Worm (Caenorhabditis elegans) whole organism, L4 larva: ENCODE data around the gene T08G2.2.

Experiments
- F10B5.3 ChIP-seq: sonication (generic microtip); optimal IDR thresholded peaks from 2 replicates; lab custom pipeline; 2016; ENCODE audit warnings: mild to moderate bottlenecking, missing genetic modification characterization, missing compliant biosample characterization
- F37D6.2 ChIP-seq: sonication (generic microtip); optimal IDR thresholded peaks from 2 replicates; lab custom pipeline; 2016; ENCODE audit warnings: mild to moderate bottlenecking, missing genetic modification characterization, missing compliant biosample characterization
- F49E8.2 ChIP-seq: sonication (generic microtip); optimal IDR thresholded peaks from 2 replicates; lab custom pipeline; 2016; ENCODE audit warnings: missing compliant biosample characterization, mild to moderate bottlenecking, missing genetic modification characterization, borderline replicate concordance
- T20F7.1 ChIP-seq: fragments of 200-800 bp; sonication (Bioruptor generic); optimal IDR thresholded peaks from 2 replicates; lab custom pipeline; 2018; ENCODE audit warnings: mild to moderate bottlenecking, missing genetic modification characterization, missing compliant biosample characterization
- T26A8.4 ChIP-seq: fragments of 200-800 bp; sonication (Bioruptor generic); IDR thresholded peaks from 2 replicates; pipeline ENCODE4 v1.3.6; 2022; ENCODE audit warnings: missing genetic modification characterization, missing compliant biosample characterization
- Y105C5A.15 ChIP-seq: fragments of 200-800 bp; sonication (Bioruptor generic); IDR thresholded peaks from 2 replicates; pipeline ENCODE4 v1.3.6; 2022; ENCODE audit warnings: missing genetic modification characterization, missing compliant biosample characterization
- Y48G9A.11 ChIP-seq: fragments of 200-800 bp; sonication (Bioruptor generic); IDR thresholded peaks from 2 replicates; pipeline ENCODE4 v1.3.6; 2022; ENCODE audit warnings: missing genetic modification reagents, missing genetic modification characterization, missing compliant biosample characterization
- aha-1 ChIP-seq: fragments of 150-350 bp; peaks from one replicate; lab custom pipeline; 2014; ENCODE audit warnings: missing biosample characterization, missing genetic modification characterization
- ama-1 ChIP-seq: fragments of 150-350 bp; optimal IDR thresholded peaks from 2 replicates; lab custom pipeline; 2014; ENCODE audit warnings: inconsistent platforms, mixed read lengths
- ceh-32 ChIP-seq: sonication (generic microtip); optimal IDR thresholded peaks from 2 replicates; lab custom pipeline; 2016; ENCODE audit warnings: mild to moderate bottlenecking, missing genetic modification characterization, missing compliant biosample characterization; ENCODE audit not compliant: poor library complexity
- daf-12 ChIP-seq: fragments of 150-350 bp; optimal IDR thresholded peaks from 2 replicates; lab custom pipeline; 2014; ENCODE audit warnings: missing biosample characterization, missing genetic modification reagents, missing genetic modification characterization
- daf-16 ChIP-seq, 3 experiments: sonication (generic microtip); optimal IDR thresholded peaks; 2 replicates each; lab custom pipeline; 2016 to 2017; ENCODE audit warnings: missing genetic modification characterization in 3 of 3, missing genetic modification reagents in 3 of 3, mild to moderate bottlenecking in 2 of 3, missing compliant biosample characterization in 2 of 3, missing biosample characterization in 1 of 3, moderate library complexity in 1 of 3
- daf-19 ChIP-seq: fragments of 200-800 bp; sonication (Bioruptor generic); conservative IDR thresholded peaks from 2 replicates; pipeline ENCODE4 v1.3.6; 2022; ENCODE audit warnings: missing genetic modification characterization, missing compliant biosample characterization
- dpl-1 ChIP-seq: fragments of 150-350 bp; optimal IDR thresholded peaks from 2 replicates; lab custom pipeline; 2014; ENCODE audit warnings: missing biosample characterization, missing genetic modification reagents, missing genetic modification characterization
- duxl-1 ChIP-seq: sonication (generic microtip); optimal IDR thresholded peaks from 2 replicates; lab custom pipeline; 2016; ENCODE audit warnings: mild to moderate bottlenecking, missing genetic modification characterization, moderate library complexity, missing compliant biosample characterization; ENCODE audit not compliant: poor library complexity
- dve-1 ChIP-seq: sonication (generic microtip); optimal IDR thresholded peaks from 2 replicates; lab custom pipeline; 2017; ENCODE audit warnings: antibody characterized with exemption, mild to moderate bottlenecking, missing genetic modification characterization, missing compliant biosample characterization; ENCODE audit not compliant: insufficient read depth
- hif-1 ChIP-seq, 2 experiments: sonication (generic microtip); optimal IDR thresholded peaks; 2 replicates each; lab custom pipeline; 2016 to 2017; ENCODE audit warnings: missing compliant biosample characterization in 2 of 2, missing genetic modification characterization in 2 of 2, missing genetic modification reagents in 2 of 2, missing genotype in 2 of 2, mild to moderate bottlenecking in 1 of 2
- hlh-11 ChIP-seq: fragments of 200-800 bp; sonication (Bioruptor generic); optimal IDR thresholded peaks from 2 replicates; lab custom pipeline; 2018; ENCODE audit warnings: mild to moderate bottlenecking, missing genetic modification characterization, missing compliant biosample characterization
- hlh-30 ChIP-seq: sonication (generic microtip); optimal IDR thresholded peaks from 2 replicates; lab custom pipeline; 2017; ENCODE audit warnings: antibody characterized with exemption, mild to moderate bottlenecking, missing genetic modification characterization, missing compliant biosample characterization; ENCODE audit not compliant: insufficient read depth
- hmg-1.1 ChIP-seq: fragments of 200-800 bp; sonication (Bioruptor generic); IDR thresholded peaks from 2 replicates; pipeline ENCODE4 v1.3.6; 2022; ENCODE audit warnings: missing genetic modification reagents, missing genetic modification characterization, missing compliant biosample characterization
- jun-1 ChIP-seq: fragments of 150-350 bp; optimal IDR thresholded peaks from 2 replicates; lab custom pipeline; 2014; ENCODE audit warnings: missing biosample characterization, missing genetic modification reagents, missing genetic modification characterization
- lin-13 ChIP-seq: fragments of 150-350 bp; optimal IDR thresholded peaks from 2 replicates; lab custom pipeline; 2014; ENCODE audit warnings: missing biosample characterization, missing genetic modification reagents, missing genetic modification characterization
- lin-29 ChIP-seq: fragments of 200-800 bp; sonication (Bioruptor generic); IDR thresholded peaks from 2 replicates; pipeline ENCODE4 v1.3.6; 2022; ENCODE audit warnings: missing genetic modification reagents, missing genetic modification characterization, missing compliant biosample characterization
- lin-38 ChIP-seq: fragments of 200-800 bp; sonication (Bioruptor generic); IDR thresholded peaks from 2 replicates; pipeline ENCODE4 v1.3.6; 2022; ENCODE audit warnings: missing genetic modification reagents, missing genetic modification characterization, missing compliant biosample characterization
- lsy-2 ChIP-seq, 2 experiments: fragments of 150-350 bp in 1 of 2; sonication (generic microtip) in 1 of 2; optimal IDR thresholded peaks; 2 replicates each; lab custom pipeline; 2014 to 2017; ENCODE audit warnings: missing biosample characterization in 2 of 2, missing genetic modification characterization in 2 of 2
- madf-9 ChIP-seq: fragments of 200-800 bp; sonication (Bioruptor generic); conservative IDR thresholded peaks from 2 replicates; pipeline ENCODE4 v1.3.6; 2022; ENCODE audit warnings: missing genetic modification reagents, missing genetic modification characterization, missing compliant biosample characterization
- mdl-1 ChIP-seq, 2 experiments: fragments of 150-350 bp in 1 of 2; sonication (generic microtip) in 1 of 2; optimal IDR thresholded peaks; 2 replicates each; lab custom pipeline; 2014 to 2017; ENCODE audit warnings: missing biosample characterization in 2 of 2, missing genetic modification characterization in 2 of 2
- mdt-29 ChIP-seq: fragments of 200-800 bp; sonication (Bioruptor generic); IDR thresholded peaks from 2 replicates; pipeline ENCODE4 v1.3.6; 2022; ENCODE audit warnings: missing genetic modification reagents, missing genetic modification characterization, missing compliant biosample characterization
- mep-1 ChIP-seq: fragments of 150-350 bp; sonication (generic microtip); optimal IDR thresholded peaks from 3 replicates; lab custom pipeline; 2014; ENCODE audit warnings: missing biosample characterization, missing genetic modification characterization
- mes-2 ChIP-seq: sonication (generic microtip); optimal IDR thresholded peaks from 2 replicates; lab custom pipeline; 2016; ENCODE audit warnings: missing genotype, mild to moderate bottlenecking, missing genetic modification characterization, missing compliant biosample characterization; ENCODE audit not compliant: poor library complexity, severe bottlenecking
- mxl-3 ChIP-seq: fragments of 200-800 bp; sonication (Bioruptor generic); optimal IDR thresholded peaks from 2 replicates; lab custom pipeline; 2018; ENCODE audit warnings: mild to moderate bottlenecking, missing genetic modification characterization, missing compliant biosample characterization
- nhr-10 ChIP-seq: fragments of 150-350 bp; optimal IDR thresholded peaks from 2 replicates; lab custom pipeline; 2014; ENCODE audit warnings: missing biosample characterization, missing genetic modification characterization
- nhr-11 ChIP-seq: fragments of 150-350 bp; optimal IDR thresholded peaks from 2 replicates; lab custom pipeline; 2014; ENCODE audit warnings: missing biosample characterization, missing genetic modification characterization
- nhr-28 ChIP-seq: fragments of 150-350 bp; optimal IDR thresholded peaks from 2 replicates; lab custom pipeline; 2014; ENCODE audit warnings: missing biosample characterization, missing genetic modification characterization
- nhr-6 ChIP-seq: fragments of 150-350 bp; optimal IDR thresholded peaks from 2 replicates; lab custom pipeline; 2014; ENCODE audit warnings: missing biosample characterization, missing genetic modification characterization
- nhr-77 ChIP-seq: fragments of 150-350 bp; optimal IDR thresholded peaks from 2 replicates; lab custom pipeline; 2014; ENCODE audit warnings: missing biosample characterization, missing genetic modification characterization
- pha-4 ChIP-seq, 2 experiments: fragments of 150-350 bp in 1 of 2; fragments of 200-800 bp in 1 of 2; sonication (Bioruptor generic) in 1 of 2; IDR thresholded peaks in 1 of 2; optimal IDR thresholded peaks in 1 of 2; 2 replicates each; pipeline versions ENCODE4 v1.3.6 to Lab custom; 2014 to 2022; ENCODE audit warnings: missing genetic modification characterization in 2 of 2, missing genetic modification reagents in 2 of 2, missing biosample characterization in 1 of 2, missing compliant biosample characterization in 1 of 2
- pqm-1 ChIP-seq: sonication (generic microtip); optimal IDR thresholded peaks from 2 replicates; lab custom pipeline; 2017; ENCODE audit warnings: missing biosample characterization, missing genetic modification characterization
- rbr-2 ChIP-seq: sonication (generic microtip); optimal IDR thresholded peaks from 2 replicates; lab custom pipeline; 2016; ENCODE audit warnings: missing genotype, missing genetic modification characterization, missing compliant biosample characterization
- set-16 ChIP-seq: fragments of 200-800 bp; sonication (Bioruptor generic); IDR thresholded peaks from 2 replicates; pipeline ENCODE4 v1.3.6; 2022; ENCODE audit warnings: missing genetic modification reagents, missing genetic modification characterization, missing compliant biosample characterization
- snpc-4 ChIP-seq: fragments of 150-350 bp; optimal IDR thresholded peaks from 2 replicates; lab custom pipeline; 2014; ENCODE audit warnings: missing biosample characterization, missing genetic modification characterization
- spr-1 ChIP-seq: sonication (generic microtip); optimal IDR thresholded peaks from 2 replicates; lab custom pipeline; 2016; ENCODE audit warnings: mild to moderate bottlenecking, missing genetic modification characterization, missing compliant biosample characterization
- tag-97 ChIP-seq: fragments of 200-800 bp; sonication (Bioruptor generic); IDR thresholded peaks from 2 replicates; pipeline ENCODE4 v1.3.6; 2022; ENCODE audit warnings: missing genetic modification characterization, missing compliant biosample characterization
- tra-1 ChIP-seq: fragments of 200-800 bp; sonication (Bioruptor generic); IDR thresholded peaks from 2 replicates; pipeline ENCODE4 v1.3.6; 2022; ENCODE audit warnings: missing genetic modification reagents, missing genetic modification characterization, missing compliant biosample characterization
- unc-130 ChIP-seq: sonication (generic microtip); optimal IDR thresholded peaks from 2 replicates; lab custom pipeline; 2016; ENCODE audit warnings: missing genetic modification reagents, missing genetic modification characterization, missing compliant biosample characterization
- unc-62 ChIP-seq, 3 experiments: fragments of 150-350 bp in 1 of 3; sonication (generic microtip); optimal IDR thresholded peaks in 2 of 3; peaks in 1 of 3; 1 replicate in 1 of 3; 2 replicates in 2 of 3; lab custom pipeline; 2014 to 2017; ENCODE audit warnings: missing biosample characterization in 3 of 3, missing genetic modification characterization in 3 of 3, missing genetic modification reagents in 3 of 3, missing genotype in 1 of 3
- zfp-2 ChIP-seq: sonication (generic microtip); optimal IDR thresholded peaks from 2 replicates; lab custom pipeline; 2016; ENCODE audit warnings: mild to moderate bottlenecking, missing genetic modification characterization, missing compliant biosample characterization
- zip-11 ChIP-seq: fragments of 200-800 bp; sonication (Bioruptor generic); IDR thresholded peaks from 2 replicates; pipeline ENCODE4 v1.3.6; 2022; ENCODE audit warnings: missing genetic modification characterization, missing compliant biosample characterization
- ztf-7 ChIP-seq: fragments of 150-350 bp; optimal IDR thresholded peaks from 2 replicates; lab custom pipeline; 2014; ENCODE audit warnings: missing biosample characterization, missing genetic modification characterization

T08G2.2 gene

DNA sequence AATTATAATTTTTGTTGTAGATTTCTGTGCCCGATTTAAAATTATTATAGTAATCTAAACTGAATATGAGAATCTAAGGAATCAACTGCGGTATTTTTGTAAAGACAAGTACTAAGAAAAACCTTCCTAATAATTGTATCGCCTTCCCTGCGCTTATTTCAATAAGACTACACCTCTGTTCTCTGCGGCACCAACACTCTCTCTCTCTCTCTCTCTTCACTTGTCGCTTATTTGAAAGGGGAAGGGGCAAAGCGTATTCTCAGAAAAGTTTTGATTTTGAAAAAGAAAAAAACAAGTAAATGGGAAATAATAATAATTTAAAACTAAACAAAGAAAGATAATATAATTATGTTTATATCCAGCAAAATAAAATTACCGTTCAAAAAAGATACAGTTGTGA is 27.9 kb downstream of the T08G2.2 start:
- no peak for TF ChIP-seq hif-1 (tag; optimal IDR thresholded peaks at IDR 0.05; lab: Kevin White, UChicago)
- TF ChIP-seq mes-2 = peak; percentile 89
- peak in 1 of 2 experiments; percentile 24 for TF ChIP-seq lsy-2 (tag; optimal IDR thresholded peaks at IDR 0.05; lab: Kevin White, UChicago)
- peak; percentile 87 for TF ChIP-seq hmg-1.1 (GFP tag; lab: Robert Waterston, UW)
- no peak for TF ChIP-seq daf-19
- TF ChIP-seq F37D6.2 (tag; lab: Kevin White, UChicago) = peak; percentile 39
- peak; percentile 57 for TF ChIP-seq hlh-11 (tag; lab: Kevin White, UChicago)
- peak; percentile 33 for TF ChIP-seq dpl-1 (GFP tag; lab: Kevin White, UChicago)
- TF ChIP-seq duxl-1 (tag; lab: Kevin White, UChicago) = peak; percentile 68
- TF ChIP-seq tra-1 (GFP tag; lab: Robert Waterston, UW) = no peak
- no peak for TF ChIP-seq lin-38 (GFP tag; lab: Robert Waterston, UW)
- TF ChIP-seq zip-11 (GFP tag; lab: Robert Waterston, UW) = no peak
- no peak for TF ChIP-seq zfp-2 (tag; lab: Kevin White, UChicago)
- TF ChIP-seq tag-97 = no peak
- no peak for TF ChIP-seq ama-1 (lab: Kevin White, UChicago)
- TF ChIP-seq F49E8.2 (tag; lab: Kevin White, UChicago) = no peak
- no peak for TF ChIP-seq unc-130 (GFP tag; lab: Kevin White, UChicago)
- TF ChIP-seq ceh-32 = no peak
- TF ChIP-seq nhr-11 (tag; lab: Kevin White, UChicago) = peak; percentile 65
- TF ChIP-seq aha-1 (tag; lab: Kevin White, UChicago) = peak; percentile 55
- TF ChIP-seq mxl-3 = peak; percentile 6
- no peak for TF ChIP-seq Y48G9A.11 (GFP tag; lab: Robert Waterston, UW)
- TF ChIP-seq nhr-10 = peak; percentile 26
- peak in 1 of 2 experiments; percentile 25 for TF ChIP-seq mdl-1 (tag; optimal IDR thresholded peaks at IDR 0.05; lab: Kevin White, UChicago)
- no peak for TF ChIP-seq lin-29 (GFP tag; lab: Robert Waterston, UW)
- TF ChIP-seq snpc-4 (tag; lab: Kevin White, UChicago) = no peak
- TF ChIP-seq ztf-7 (tag; lab: Kevin White, UChicago) = peak; percentile 63
- 0 out of 2 replicates have a peak, but pooled peaks have one; percentile 11 for TF ChIP-seq madf-9 (GFP tag; lab: Robert Waterston, UW)
- peak; percentile 84 for TF ChIP-seq mep-1 (tag; lab: Kevin White, UChicago)
- TF ChIP-seq T26A8.4 (GFP tag; lab: Robert Waterston, UW) = peak; percentile 47
- TF ChIP-seq F10B5.3 (tag; lab: Kevin White, UChicago) = peak; percentile 82
- TF ChIP-seq pha-4 (GFP tag; IDR thresholded peaks at IDR 0.05; lab: Robert Waterston, UW) = no peak
- TF ChIP-seq pha-4 (tag; optimal IDR thresholded peaks at IDR 0.05; lab: Kevin White, UChicago) = peak; percentile 35
- TF ChIP-seq Y105C5A.15 = no peak
- TF ChIP-seq lin-13 (GFP tag; lab: Kevin White, UChicago) = peak; percentile 25
- peak in 1 of 2 experiments; percentile 8 for TF ChIP-seq daf-16 (GFP tag; optimal IDR thresholded peaks at IDR 0.05; lab: Kevin White, UChicago)
- TF ChIP-seq daf-16 (tag; optimal IDR thresholded peaks at IDR 0.05; lab: Kevin White, UChicago) = peak; percentile 54
- TF ChIP-seq set-16 (GFP tag; lab: Robert Waterston, UW) = no peak
- TF ChIP-seq hlh-30 (tag; lab: Kevin White, UChicago) = peak; percentile 31
- peak; percentile 93 for TF ChIP-seq nhr-77 (tag; lab: Kevin White, UChicago)
- peak; percentile 61 for TF ChIP-seq nhr-28 (tag; lab: Kevin White, UChicago)
- peak; percentile 63 for TF ChIP-seq T20F7.1 (GFP tag; lab: Kevin White, UChicago)
- peak; percentile 69 for TF ChIP-seq rbr-2 (tag; lab: Kevin White, UChicago)
- no peak for TF ChIP-seq spr-1 (tag; lab: Kevin White, UChicago)
- TF ChIP-seq nhr-6 = peak; percentile 17
- TF ChIP-seq unc-62 (GFP tag; optimal IDR thresholded peaks at IDR 0.05 in 1 of 2; lab: Kevin White, UChicago) = peak in 1 of 2 experiments; percentile 83
- no peak for TF ChIP-seq unc-62 (tag; optimal IDR thresholded peaks at IDR 0.05; lab: Kevin White, UChicago)
- TF ChIP-seq mdt-29 (GFP tag; lab: Robert Waterston, UW) = no peak
- TF ChIP-seq pqm-1 (tag; lab: Kevin White, UChicago) = peak; percentile 49
- TF ChIP-seq daf-12 (tag; lab: Kevin White, UChicago) = no peak
- TF ChIP-seq jun-1 (tag; lab: Kevin White, UChicago) = peak; percentile 61
- TF ChIP-seq dve-1 (tag; lab: Kevin White, UChicago) = peak; percentile 75
